Fruit fly (Drosophila melanogaster) whole organism, larva: ENCODE measurements around the gene CG10479.

ENCODE experiments used
- noc ChIP-seq: fragments of 200-800 bp; sonication (Bioruptor generic); optimal IDR thresholded peaks from 3 replicates; lab custom pipeline; 2019; ENCODE audit warnings: missing biosample characterization, mild to moderate bottlenecking, missing genetic modification characterization, moderate library complexity

Gene CG10479

DNA sequence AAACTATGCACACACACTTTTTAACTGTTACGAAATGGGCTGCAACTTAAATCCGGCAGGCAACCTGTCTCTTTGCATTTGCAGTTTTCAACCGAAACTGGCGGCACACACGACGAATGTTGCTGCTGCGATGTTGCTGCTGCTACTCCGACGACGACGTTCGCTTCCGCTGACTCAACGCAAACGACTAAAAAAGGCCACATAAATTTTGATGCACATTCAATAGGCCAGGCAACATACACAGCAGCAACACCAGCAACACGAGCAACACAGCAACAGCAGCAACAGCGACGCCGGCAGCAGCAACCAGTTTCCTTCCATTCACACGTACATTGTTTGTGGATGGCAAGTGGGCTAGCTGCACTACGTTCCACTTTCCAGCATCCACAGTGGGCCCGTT, 25.3 kb downstream of the CG10479 start, which contains the start of gene Egfrap:
TSS of gene Egfrap (minus strand) at position 192 of the 400 bp plus-strand sequence.
- TF ChIP-seq noc (tag; lab: Kevin White, UChicago) = no peak

DNA sequence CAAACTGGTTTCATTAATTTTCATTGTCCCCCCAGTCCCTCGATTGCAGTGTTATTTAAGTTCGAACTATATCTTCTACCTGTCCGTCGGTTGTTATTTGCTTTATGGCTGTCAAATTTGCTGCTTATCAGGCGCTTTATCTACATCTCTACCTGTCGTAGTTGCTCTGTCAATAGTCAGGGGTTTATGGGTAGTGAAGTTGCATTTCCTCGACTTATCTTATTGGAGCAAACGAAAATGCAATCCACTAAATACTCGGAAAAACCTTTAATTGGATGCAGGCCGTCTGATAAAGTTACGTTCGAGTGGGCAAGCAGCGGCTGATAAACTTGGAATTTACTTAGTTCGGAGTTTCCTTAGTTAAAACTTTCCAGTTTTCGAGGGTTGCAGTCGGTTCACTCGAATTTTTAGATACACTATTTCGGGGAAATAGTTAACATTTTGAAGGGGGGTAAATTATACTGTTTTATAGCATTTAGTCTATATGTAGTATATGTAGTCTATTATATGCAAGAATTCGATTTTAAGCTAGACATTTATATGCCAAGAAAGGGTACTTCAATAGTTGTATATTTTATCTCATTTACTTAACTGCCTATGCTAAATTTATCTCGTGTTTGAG, 28.6 kb downstream of the CG10479 start:
- TF ChIP-seq noc (tag; lab: Kevin White, UChicago) = no peak

dm6 chr3L:5945571-5945970, 30.2 kb downstream of the CG10479 start:
- no peak for TF ChIP-seq noc (tag; lab: Kevin White, UChicago)

DNA sequence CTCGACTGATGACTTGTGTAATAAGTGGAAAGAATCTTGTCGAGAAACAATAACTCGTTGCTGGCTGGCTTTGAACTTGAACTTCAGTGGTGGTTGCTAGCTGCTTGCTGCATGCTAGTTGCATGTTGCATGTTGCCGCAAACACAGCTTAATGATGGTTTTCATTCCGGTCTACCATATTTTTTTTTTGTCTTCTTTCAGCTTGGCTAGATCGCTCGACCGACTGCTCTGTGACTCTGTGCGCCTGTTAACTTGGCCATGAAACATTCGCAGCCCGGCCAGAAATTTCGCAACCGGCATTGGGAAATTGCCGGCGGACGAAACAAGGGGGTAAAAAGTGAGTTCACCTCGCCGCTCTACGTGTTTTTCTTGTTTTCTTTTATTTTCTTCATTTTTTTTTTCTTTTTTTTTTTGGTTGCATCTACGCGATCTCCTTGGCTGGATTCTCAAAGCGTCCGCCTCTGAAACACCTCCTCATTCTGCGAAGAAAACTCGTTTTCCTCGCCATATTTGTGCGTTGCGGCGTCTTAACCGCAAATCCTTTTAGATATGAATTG, 32.4 kb downstream of the CG10479 start:
- TF ChIP-seq noc (tag; lab: Kevin White, UChicago) = no peak

- no peak for TF ChIP-seq noc (tag; lab: Kevin White, UChicago)
Observed at dm6 chr3L:5941508-5941907, 34.3 kb downstream of the CG10479 start.

dm6 chr3L:5941086-5941485, 34.7 kb downstream of the CG10479 start:
- TF ChIP-seq noc (tag; lab: Kevin White, UChicago) = no peak

DNA sequence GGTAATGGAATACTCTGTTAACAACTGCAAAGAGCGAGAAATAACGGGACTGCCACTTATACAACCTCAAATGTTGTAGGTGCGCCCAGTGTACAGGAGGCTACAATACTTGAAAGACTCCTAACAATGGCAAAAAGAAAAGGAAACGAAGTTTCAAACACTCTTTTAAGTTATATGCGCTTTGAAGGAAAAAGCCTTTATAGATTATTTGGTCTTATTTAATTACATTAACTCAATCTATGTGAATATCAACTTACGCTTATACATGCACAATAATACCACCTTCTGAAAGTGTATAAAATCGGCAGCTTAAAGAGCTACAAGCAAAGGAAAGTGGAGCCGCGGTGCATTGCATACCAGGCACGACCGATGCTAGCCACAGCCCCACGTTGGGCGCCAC, 35.4 kb downstream of the CG10479 start:
- TF ChIP-seq noc (tag; lab: Kevin White, UChicago) = no peak

- TF ChIP-seq noc (tag; lab: Kevin White, UChicago) = no peak
Observed at dm6 chr3L:5932363-5932914, 43.4 kb downstream of the CG10479 start, which contains the start of gene Rcc1. TSS of gene Rcc1 (minus strand) at chr3L:5932773.

dm6 chr3L:5927536-5927935, 48.3 kb downstream of the CG10479 start:
- TF ChIP-seq noc (tag; lab: Kevin White, UChicago) = no peak

DNA sequence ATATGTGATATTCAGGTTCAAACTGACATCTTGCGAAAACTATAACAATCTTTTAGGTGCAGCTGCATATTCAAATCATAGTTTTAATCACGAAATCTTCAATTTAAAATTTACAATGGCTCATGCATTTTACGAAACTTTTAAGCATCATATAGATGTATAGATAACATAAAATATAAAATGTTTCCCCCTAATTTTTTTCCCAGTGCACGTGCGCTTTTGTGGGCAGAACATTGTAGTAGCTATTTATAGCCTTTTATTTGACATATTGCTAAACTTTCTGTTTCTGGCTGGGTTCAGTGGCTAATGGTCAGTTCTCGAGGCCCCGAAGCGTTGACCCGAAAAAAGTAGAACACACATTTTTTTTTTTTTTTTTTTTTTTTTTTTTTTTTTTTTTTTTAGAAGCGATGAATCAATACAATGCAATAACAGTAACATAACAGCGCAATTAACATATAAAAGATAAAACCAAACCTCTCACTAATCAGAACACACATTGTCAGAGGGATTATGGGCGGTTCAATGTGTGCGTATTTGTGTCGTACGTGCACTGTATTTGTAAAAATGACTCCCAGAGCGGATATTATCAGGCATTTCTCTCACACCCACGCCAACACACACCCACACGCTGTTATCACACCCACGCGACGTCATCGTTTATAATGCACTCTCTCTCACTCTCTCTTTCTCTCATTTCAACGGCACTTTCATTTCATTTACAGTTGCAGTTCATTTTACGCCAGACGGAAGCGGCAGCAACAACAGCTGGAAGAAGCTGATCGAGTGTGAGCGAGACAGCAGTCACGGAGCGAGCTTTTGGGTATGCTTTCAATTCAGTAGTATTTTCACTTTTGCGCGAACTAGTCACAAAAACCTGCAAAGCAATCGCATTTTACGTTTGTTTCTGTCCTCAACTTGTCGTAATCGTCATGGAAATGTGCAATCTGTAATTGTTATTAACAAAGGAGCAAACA, 49.5 kb downstream of the CG10479 start:
- no peak for TF ChIP-seq noc (tag; lab: Kevin White, UChicago)

- peak; percentile 12 for TF ChIP-seq noc (tag; lab: Kevin White, UChicago)
Observed at dm6 chr3L:5923646-5924122, 52.1 kb downstream of the CG10479 start, which contains the start of gene CG33523. TSS of gene CG33523 (plus strand) at chr3L:5923862.

DNA sequence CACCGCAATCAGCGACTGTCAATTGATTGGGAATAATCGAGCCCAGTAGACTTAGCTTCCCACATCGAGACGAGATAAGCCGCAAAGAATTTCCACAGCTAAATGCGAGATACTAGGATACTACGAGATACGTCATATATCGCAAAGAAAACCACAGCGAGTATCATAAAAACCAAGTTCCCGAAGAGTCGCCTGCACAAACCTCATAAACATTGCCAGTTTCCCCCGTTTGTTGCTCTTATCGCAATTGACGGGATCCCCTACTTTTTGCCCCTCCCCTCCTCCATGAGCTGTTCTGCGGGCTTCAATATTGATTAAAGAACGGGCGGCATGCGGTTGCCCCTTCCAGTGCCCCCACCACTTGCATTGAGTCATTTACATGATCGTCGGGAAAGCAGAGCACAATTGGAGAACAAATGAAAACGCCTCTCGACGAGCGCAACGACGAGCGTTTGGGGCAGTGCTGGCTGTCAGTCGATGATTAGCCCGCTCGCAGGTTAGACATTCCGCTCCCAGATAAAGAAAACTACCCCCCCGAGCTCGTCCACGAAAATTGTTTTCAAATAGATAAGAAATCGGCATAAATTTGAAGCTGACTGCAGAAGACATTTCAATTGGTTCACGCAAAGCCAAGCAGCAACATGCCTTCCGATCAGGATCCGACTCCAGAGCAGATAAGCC, 53.7 kb downstream of the CG10479 start, which contains the start of gene CG32407:
TSS of gene CG32407 (plus strand) at position 51 of the 681 bp plus-strand sequence.
- TF ChIP-seq noc (tag; lab: Kevin White, UChicago) = peak; percentile 11

dm6 chr3L:5921216-5921615, 54.6 kb downstream of the CG10479 start, which contains the start of gene PXo:
TSS of gene PXo (minus strand) at chr3L:5921316.
- no peak for TF ChIP-seq noc (tag; lab: Kevin White, UChicago)

DNA sequence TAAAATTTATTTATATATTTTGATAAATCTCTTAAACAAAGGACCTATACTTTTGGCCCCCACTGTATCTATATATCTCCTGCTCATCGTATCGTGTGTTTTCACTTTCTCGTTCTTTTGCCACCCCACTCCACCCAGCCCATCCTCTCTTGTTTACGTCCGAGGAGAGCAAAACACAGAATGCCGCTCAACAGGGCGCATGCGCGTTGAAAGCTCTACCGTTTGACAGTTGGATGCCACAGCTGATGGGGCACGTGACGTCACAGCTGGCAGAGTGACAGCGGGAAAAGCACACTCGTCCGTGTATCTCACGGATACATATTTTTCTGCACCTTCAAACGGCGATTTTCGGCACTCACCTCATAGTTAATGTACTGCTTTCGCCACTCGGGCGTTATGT, 55.0 kb downstream of the CG10479 start:
- TF ChIP-seq noc (tag; lab: Kevin White, UChicago) = no peak
